Fruit fly (Drosophila melanogaster) whole organism, adult: ENCODE results near the gene Nulp1.
A peak's percentile ranks its signal among the peaks of the same experiment; 100 is the strongest.

Experiments used
- CG11617 ChIP-seq: fragments of 200-800 bp; sonication (Bioruptor generic); optimal IDR thresholded peaks from 2 replicates; lab custom pipeline; 2017; ENCODE audit warnings: mild to moderate bottlenecking, missing biosample characterization, missing genetic modification reagents, missing genetic modification characterization
- CG12768 ChIP-seq: fragments of 200-800 bp; sonication (Bioruptor generic); optimal IDR thresholded peaks from 2 replicates; lab custom pipeline; 2017; ENCODE audit warnings: missing biosample characterization, missing genetic modification characterization, mild to moderate bottlenecking, moderate library complexity, missing genetic modification reagents
- CG14711 ChIP-seq: fragments of 200-800 bp; sonication (Bioruptor generic); optimal IDR thresholded peaks from 2 replicates; lab custom pipeline; 2018; ENCODE audit warnings: missing biosample characterization, mild to moderate bottlenecking, missing genetic modification characterization, moderate library complexity
- CG1620 ChIP-seq: fragments of 200-800 bp; sonication (Bioruptor generic); optimal IDR thresholded peaks from 2 replicates; lab custom pipeline; 2016; ENCODE audit warnings: missing biosample characterization, missing genetic modification characterization
- CG33017 ChIP-seq: fragments of 200-800 bp; sonication (Bioruptor generic); optimal IDR thresholded peaks from 2 replicates; lab custom pipeline; 2018; ENCODE audit warnings: missing biosample characterization, mild to moderate bottlenecking, missing genetic modification characterization, moderate library complexity
- CG5204 ChIP-seq: fragments of 200-800 bp; sonication (Bioruptor generic); optimal IDR thresholded peaks from 2 replicates; lab custom pipeline; 2016; ENCODE audit warnings: missing biosample characterization, missing genetic modification characterization
- CG7045 ChIP-seq: fragments of 200-800 bp; sonication (Bioruptor generic); optimal IDR thresholded peaks from 2 replicates; lab custom pipeline; 2017; ENCODE audit warnings: missing biosample characterization, mild to moderate bottlenecking, missing genetic modification characterization
- CG7101 ChIP-seq: fragments of 200-800 bp; sonication (Bioruptor generic); optimal IDR thresholded peaks from 2 replicates; lab custom pipeline; 2018; ENCODE audit warnings: missing biosample characterization, mild to moderate bottlenecking, missing genetic modification characterization, moderate library complexity
- Clk ChIP-seq: fragments of 200-800 bp; sonication (Bioruptor generic); optimal IDR thresholded peaks from 2 replicates; lab custom pipeline; 2017; ENCODE audit warnings: missing biosample characterization, missing genetic modification characterization
- Crg-1 ChIP-seq: fragments of 200-800 bp; sonication (Bioruptor generic); optimal IDR thresholded peaks from 2 replicates; lab custom pipeline; 2016; ENCODE audit warnings: missing biosample characterization, missing genetic modification characterization
- Hr96 ChIP-seq: fragments of 200-800 bp; sonication (Bioruptor generic); optimal IDR thresholded peaks from 2 replicates; lab custom pipeline; 2016; ENCODE audit warnings: missing biosample characterization, missing genetic modification characterization
- Mnt ChIP-seq: fragments of 200-800 bp; sonication (Bioruptor generic); optimal IDR thresholded peaks from 2 replicates; lab custom pipeline; 2016; ENCODE audit warnings: missing biosample characterization, mild to moderate bottlenecking, missing genetic modification characterization
- bab1 ChIP-seq: fragments of 200-800 bp; sonication (Bioruptor generic); optimal IDR thresholded peaks from 3 replicates; lab custom pipeline; 2019; ENCODE audit warnings: missing biosample characterization, mild to moderate bottlenecking, missing genetic modification characterization, moderate library complexity
- cic ChIP-seq: fragments of 200-800 bp; sonication (Bioruptor generic); optimal IDR thresholded peaks from 2 replicates; lab custom pipeline; 2017; ENCODE audit warnings: missing biosample characterization, mild to moderate bottlenecking, missing genetic modification characterization, moderate library complexity
- cnc ChIP-seq, 2 experiments: fragments of >200 bp; optimal IDR thresholded peaks; 2 replicates each; lab custom pipeline; 2017
- kay ChIP-seq: fragments of 200-800 bp; sonication (Bioruptor generic); peaks from one replicate; lab custom pipeline; 2016; ENCODE audit warnings: missing biosample characterization, missing genetic modification characterization, borderline replicate concordance
- ovo ChIP-seq: fragments of 200-800 bp; sonication (Bioruptor generic); optimal IDR thresholded peaks from 2 replicates; lab custom pipeline; 2016; ENCODE audit warnings: missing biosample characterization, missing genetic modification characterization
- pad ChIP-seq: fragments of 200-800 bp; sonication (Bioruptor generic); optimal IDR thresholded peaks from 3 replicates; lab custom pipeline; 2017; ENCODE audit warnings: missing biosample characterization, missing genetic modification characterization, mild to moderate bottlenecking, moderate library complexity, missing genetic modification reagents
- tj ChIP-seq: fragments of 200-800 bp; sonication (Bioruptor generic); optimal IDR thresholded peaks from 3 replicates; lab custom pipeline; 2017; ENCODE audit warnings: missing biosample characterization, mild to moderate bottlenecking, missing genetic modification characterization, moderate library complexity
- toe ChIP-seq: fragments of 200-800 bp; sonication (Bioruptor generic); optimal IDR thresholded peaks from 2 replicates; lab custom pipeline; 2016; ENCODE audit warnings: missing biosample characterization, missing genetic modification characterization

The Nulp1 gene

DNA sequence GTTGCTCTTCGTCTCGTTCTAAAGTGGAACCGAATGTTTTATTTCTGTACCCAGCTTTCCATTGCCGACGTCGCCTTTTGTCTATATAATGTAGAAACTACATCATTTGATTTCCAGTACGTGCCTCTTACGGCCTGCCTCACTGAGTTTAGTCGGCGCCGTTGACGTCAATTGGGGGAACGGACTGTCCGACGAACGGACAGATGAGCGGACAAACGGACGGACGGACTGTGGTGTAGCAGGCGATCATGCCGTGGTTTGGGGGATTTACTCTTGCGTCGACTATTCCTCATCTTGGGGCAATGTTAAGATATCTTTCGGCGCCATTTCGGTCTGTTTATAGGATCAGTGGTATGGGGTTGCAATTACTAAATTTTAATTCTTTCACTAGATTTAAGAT lies 29.4 kb upstream of the Nulp1 start:
- TF ChIP-seq tj (GFP tag; lab: Kevin White, UChicago) (no peak), bab1 (GFP tag; lab: Kevin White, UChicago) (no peak), Crg-1 (GFP tag; lab: Kevin White, UChicago) (no peak), cic (GFP tag; lab: Kevin White, UChicago) (no peak), CG14711 (tag; lab: Kevin White, UChicago) (no peak), ovo (GFP tag; lab: Kevin White, UChicago) (no peak), CG33017 (tag; lab: Kevin White, UChicago) (no peak), Mnt (no peak), CG1620 (no peak), kay (no peak), CG11617 (GFP tag; lab: Kevin White, UChicago) (no peak), CG12768 (GFP tag; lab: Kevin White, UChicago) (no peak)

dm6 chr3L:8081822-8082221 lies 28.3 kb upstream of the Nulp1 start:
- peak; percentile 31 for TF ChIP-seq ovo (GFP tag; lab: Kevin White, UChicago)
- peak; percentile 60 for TF ChIP-seq pad (GFP tag; lab: Kevin White, UChicago)
- TF ChIP-seq Hr96, result peak; percentile 63
- TF ChIP-seq Crg-1 (GFP tag; lab: Kevin White, UChicago), result peak; percentile 87
- peak; percentile 47 for TF ChIP-seq CG11617 (GFP tag; lab: Kevin White, UChicago)
- TF ChIP-seq cic (GFP tag; lab: Kevin White, UChicago), result peak; percentile 80
- TF ChIP-seq CG14711 (tag; lab: Kevin White, UChicago), result peak; percentile 63
- peak; percentile 91 for TF ChIP-seq kay
- TF ChIP-seq toe, result no peak
- TF ChIP-seq CG33017 (tag; lab: Kevin White, UChicago), result peak; percentile 84
- TF ChIP-seq Clk (GFP tag; lab: Kevin White, UChicago), result peak; percentile 24
- TF ChIP-seq CG7101, result peak; percentile 80
- no peak for TF ChIP-seq bab1 (GFP tag; lab: Kevin White, UChicago)
- peak; percentile 72 for TF ChIP-seq Mnt
- TF ChIP-seq CG7045 (GFP tag; lab: Kevin White, UChicago), result peak; percentile 68
- TF ChIP-seq CG5204, result no peak
- no peak for TF ChIP-seq cnc (optimal IDR thresholded peaks at IDR 0.05; lab: Kevin White, UChicago)
- TF ChIP-seq tj (GFP tag; lab: Kevin White, UChicago), result peak; percentile 22
- TF ChIP-seq CG12768 (GFP tag; lab: Kevin White, UChicago), result peak; percentile 75
- TF ChIP-seq CG1620, result peak; percentile 20

- TF ChIP-seq CG7101 (no peak), CG11617 (GFP tag; lab: Kevin White, UChicago) (no peak), CG33017 (tag; lab: Kevin White, UChicago) (no peak), Clk (GFP tag; lab: Kevin White, UChicago) (no peak), cic (GFP tag; lab: Kevin White, UChicago) (no peak)
These were observed 23.9 kb upstream of the Nulp1 start for dm6 chr3L:8086218-8086617.

- TF ChIP-seq CG12768 (GFP tag; lab: Kevin White, UChicago) (peak; percentile 87), bab1 (GFP tag; lab: Kevin White, UChicago) (peak; percentile 79), CG5204 (no peak), CG14711 (tag; lab: Kevin White, UChicago) (peak; percentile 67), toe (peak; percentile 63), Clk (GFP tag; lab: Kevin White, UChicago) (peak; percentile 60), CG33017 (tag; lab: Kevin White, UChicago) (peak; percentile 78), cnc (optimal IDR thresholded peaks at IDR 0.05; lab: Kevin White, UChicago) (no peak), CG7045 (GFP tag; lab: Kevin White, UChicago) (peak; percentile 71), CG11617 (GFP tag; lab: Kevin White, UChicago) (peak; percentile 68), CG1620 (peak; percentile 26), Mnt (peak; percentile 84), pad (GFP tag; lab: Kevin White, UChicago) (peak; percentile 75), Crg-1 (GFP tag; lab: Kevin White, UChicago) (peak; percentile 80), ovo (GFP tag; lab: Kevin White, UChicago) (peak; percentile 74), kay (peak; percentile 82), cic (GFP tag; lab: Kevin White, UChicago) (peak; percentile 75), CG7101 (peak; percentile 86), tj (GFP tag; lab: Kevin White, UChicago) (peak; percentile 54), Hr96 (peak; percentile 51)
These were observed 18.5 kb upstream of the Nulp1 start, which contains the start of gene CG7565 for dm6 chr3L:8091650-8092068. Gene CG7565, minus strand, starts transcription at chr3L:8091786.

dm6 chr3L:8093553-8093952 lies 16.6 kb upstream of the Nulp1 start:
- TF ChIP-seq CG33017 (tag; lab: Kevin White, UChicago), result no peak
- TF ChIP-seq cic (GFP tag; lab: Kevin White, UChicago), result peak; percentile 36

DNA sequence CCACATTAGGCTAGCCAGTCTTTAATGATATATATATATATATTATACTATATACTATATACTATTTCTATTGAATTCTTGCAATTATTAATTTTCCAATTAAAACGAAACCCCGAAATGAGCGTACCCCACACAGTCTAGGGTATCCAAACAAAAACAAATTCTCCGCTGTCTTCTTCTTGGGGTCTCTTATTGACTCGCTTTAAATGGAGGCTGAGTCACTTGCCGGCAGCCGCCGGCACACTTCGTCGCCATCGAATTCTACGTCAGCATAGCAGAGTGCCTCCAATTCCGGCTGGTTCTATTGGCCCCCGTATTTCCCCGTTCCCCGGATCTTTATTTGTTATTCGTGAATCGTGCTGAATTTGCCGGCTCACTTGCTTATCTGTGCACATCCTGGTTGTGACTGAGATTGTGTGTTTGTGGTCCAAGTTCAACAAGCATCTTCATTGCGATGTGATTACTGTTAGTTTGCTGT lies 15.5 kb upstream of the Nulp1 start:
- TF ChIP-seq kay (peak; percentile 49), CG12768 (GFP tag; lab: Kevin White, UChicago) (no peak), CG5204 (no peak), CG11617 (GFP tag; lab: Kevin White, UChicago) (peak; percentile 29), Mnt (no peak), CG7101 (peak; percentile 46), cic (GFP tag; lab: Kevin White, UChicago) (peak; percentile 60), toe (no peak), Clk (GFP tag; lab: Kevin White, UChicago) (no peak), tj (GFP tag; lab: Kevin White, UChicago) (peak; percentile 66), bab1 (GFP tag; lab: Kevin White, UChicago) (no peak), cnc (optimal IDR thresholded peaks at IDR 0.05; lab: Kevin White, UChicago) (no peak), pad (GFP tag; lab: Kevin White, UChicago) (no peak), CG14711 (tag; lab: Kevin White, UChicago) (peak; percentile 35), CG7045 (GFP tag; lab: Kevin White, UChicago) (peak; percentile 22), CG33017 (tag; lab: Kevin White, UChicago) (peak; percentile 59)
